Fruit fly (Drosophila melanogaster) whole organism, prepupa: ENCODE data around the gene CG17931.

Experiments
- CG10631 ChIP-seq: fragments of 200-800 bp; sonication (Bioruptor generic); optimal IDR thresholded peaks from 2 replicates; lab custom pipeline; 2016; ENCODE audit warnings: missing biosample characterization, missing genetic modification characterization
- CG11762 ChIP-seq: fragments of 200-800 bp; sonication (Bioruptor generic); optimal IDR thresholded peaks from 3 replicates; lab custom pipeline; 2016; ENCODE audit warnings: missing biosample characterization, missing genetic modification characterization; ENCODE audit not compliant: insufficient read depth
- CG3919 ChIP-seq: fragments of 200-800 bp; sonication (Bioruptor generic); optimal IDR thresholded peaks from 3 replicates; lab custom pipeline; 2016; ENCODE audit warnings: missing biosample characterization, missing genetic modification characterization
- CG8632 ChIP-seq: fragments of 200-800 bp; sonication (Bioruptor generic); optimal IDR thresholded peaks from 3 replicates; lab custom pipeline; 2016; ENCODE audit warnings: missing biosample characterization, missing genetic modification characterization
- Ets96B ChIP-seq: fragments of 200-800 bp; optimal IDR thresholded peaks from 2 replicates; lab custom pipeline; 2019; ENCODE audit warnings: missing biosample characterization, mild to moderate bottlenecking, missing genetic modification characterization, moderate library complexity
- Sox102F ChIP-seq: fragments of 200-800 bp; sonication (Bioruptor generic); optimal IDR thresholded peaks from 2 replicates; lab custom pipeline; 2016; ENCODE audit warnings: missing biosample characterization, mild to moderate bottlenecking, missing genetic modification characterization
- fd85E ChIP-seq: fragments of 200-800 bp; sonication (Bioruptor generic); optimal IDR thresholded peaks from 3 replicates; lab custom pipeline; 2016; ENCODE audit warnings: missing biosample characterization, missing genetic modification characterization
- lz ChIP-seq: fragments of 200-800 bp; sonication (Bioruptor generic); optimal IDR thresholded peaks from 3 replicates; lab custom pipeline; 2016; ENCODE audit warnings: missing biosample characterization, missing genetic modification characterization
- ss ChIP-seq, 2 experiments: fragments of 200-800 bp; sonication (Bioruptor generic); optimal IDR thresholded peaks; 2 replicates in 1 of 2; 3 replicates in 1 of 2; lab custom pipeline; 2017 to 2018; ENCODE audit warnings: mild to moderate bottlenecking in 2 of 2, missing biosample characterization in 2 of 2, missing genetic modification characterization in 2 of 2, moderate library complexity in 1 of 2

DNA sequence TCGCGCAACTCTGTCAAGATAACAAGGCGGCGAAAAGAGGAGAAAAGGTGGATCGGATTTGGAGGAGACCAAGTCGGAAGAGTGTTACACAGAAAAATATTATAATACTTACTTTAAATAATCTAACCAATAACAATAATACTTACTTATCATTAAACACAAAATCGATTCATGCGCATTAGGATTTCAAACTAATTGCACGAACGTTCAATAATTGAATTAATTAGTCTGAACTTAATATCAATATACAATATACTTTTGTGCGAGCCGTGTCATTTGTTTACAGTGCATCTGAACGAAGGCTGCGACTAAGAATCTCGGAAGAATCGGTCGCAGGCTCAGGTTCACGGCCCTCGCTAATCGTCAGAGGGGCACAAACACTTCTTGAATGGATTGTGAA, 36.2 kb upstream of the CG17931 start:
- TF ChIP-seq CG3919 (GFP tag; lab: Kevin White, UChicago) (no peak), fd85E (no peak), Sox102F (GFP tag; lab: Kevin White, UChicago) (no peak), lz (GFP tag; lab: Kevin White, UChicago) (peak; percentile 4), ss (GFP tag; optimal IDR thresholded peaks at IDR 0.05; lab: Kevin White, UChicago) (no peak), CG10631 (GFP tag; lab: Kevin White, UChicago) (no peak), Ets96B (tag; lab: Kevin White, UChicago) (no peak), CG11762 (GFP tag; lab: Kevin White, UChicago) (no peak), CG8632 (no peak)
